Worm (Caenorhabditis elegans): ENCODE data around the gene plc-3.

Gene plc-3

ce11 chrII:10206425-10206824, 16.3 kb upstream of the plc-3 start, which contains the start of gene T01E8.1:
T01E8.1 (plus strand) TSS chrII:10206725.
- no peak for TF ChIP-seq K02D7.2 (tag; optimal IDR thresholded peaks at IDR 0.05)
- TF ChIP-seq syd-9 (tag; optimal IDR thresholded peaks at IDR 0.05), result no peak
- TF ChIP-seq ttx-3 (tag; optimal IDR thresholded peaks at IDR 0.05), result no peak
- TF ChIP-seq ceh-30 (tag; optimal IDR thresholded peaks at IDR 0.05), result no peak
- TF ChIP-seq mec-3 (tag; optimal IDR thresholded peaks at IDR 0.05; ENCODE audit: borderline replicate concordance), result no peak
- no peak for TF ChIP-seq sdc-2 (tag; optimal IDR thresholded peaks at IDR 0.05)
- TF ChIP-seq sox-4 (tag; optimal IDR thresholded peaks at IDR 0.05), result no peak
- TF ChIP-seq fkh-6 (tag; optimal IDR thresholded peaks at IDR 0.05), result no peak
- TF ChIP-seq lim-6 (tag; optimal IDR thresholded peaks at IDR 0.05), result no peak
- TF ChIP-seq Y22D7AL.16 (tag; optimal IDR thresholded peaks at IDR 0.05), result no peak
- no peak for TF ChIP-seq fkh-10 (GFP tag; optimal IDR thresholded peaks at IDR 0.05)
- TF ChIP-seq K09A11.1 (tag; optimal IDR thresholded peaks at IDR 0.05; ENCODE audit: insufficient read depth), result no peak
- TF ChIP-seq pros-1 (tag; optimal IDR thresholded peaks at IDR 0.05), result no peak
- TF ChIP-seq nfya-1 (tag; optimal IDR thresholded peaks at IDR 0.05), result no peak
- no peak for TF ChIP-seq dmd-4 (tag; optimal IDR thresholded peaks at IDR 0.05; ENCODE audit: borderline replicate concordance)
- no peak for TF ChIP-seq ceh-48 (tag; optimal IDR thresholded peaks at IDR 0.05)
- no peak for TF ChIP-seq zip-5 (tag; optimal IDR thresholded peaks at IDR 0.05)
- no peak for TF ChIP-seq ceh-2 (tag; optimal IDR thresholded peaks at IDR 0.05)

- no peak for TF ChIP-seq ceh-45 (GFP tag; IDR thresholded peaks at IDR 0.05)
- TF ChIP-seq hlh-15 (tag; optimal IDR thresholded peaks at IDR 0.05), result no peak
- no peak for TF ChIP-seq fkh-10 (GFP tag; optimal IDR thresholded peaks at IDR 0.05)
- no peak for TF ChIP-seq pha-2 (tag; optimal IDR thresholded peaks at IDR 0.05)
- no peak for TF ChIP-seq tbx-7 (tag; optimal IDR thresholded peaks at IDR 0.05)
- TF ChIP-seq unc-55 (GFP tag; optimal IDR thresholded peaks at IDR 0.05), result no peak
- no peak for TF ChIP-seq hlh-30 (tag; optimal IDR thresholded peaks at IDR 0.05; ENCODE audit: insufficient read depth)
Observed at ce11 chrII:10218171-10218570, 4.5 kb upstream of the plc-3 start, which contains the start of gene ref-1. ref-1 (plus strand) TSS chrII:10218471.

ce11 chrII:10220631-10221030, 2.0 kb upstream of the plc-3 start:
- TF ChIP-seq gmeb-2 (tag; optimal IDR thresholded peaks at IDR 0.05), result no peak
- no peak for TF ChIP-seq ceh-14 (tag; optimal IDR thresholded peaks at IDR 0.05)
- TF ChIP-seq fkh-6 (tag; optimal IDR thresholded peaks at IDR 0.05), result no peak
- no peak for TF ChIP-seq C38D4.7 (GFP tag; optimal IDR thresholded peaks at IDR 0.05)
- no peak for TF ChIP-seq lin-11 (tag; optimal IDR thresholded peaks at IDR 0.05)
- TF ChIP-seq ceh-48 (tag; optimal IDR thresholded peaks at IDR 0.05), result no peak
- TF ChIP-seq syd-9 (tag; optimal IDR thresholded peaks at IDR 0.05), result no peak

ce11 chrII:10221627-10222026, 1.1 kb upstream of the plc-3 start:
- TF ChIP-seq ztf-16 (tag; optimal IDR thresholded peaks at IDR 0.05), result no peak
- no peak for TF ChIP-seq hlh-8 (tag; optimal IDR thresholded peaks at IDR 0.05)
- TF ChIP-seq hlh-30 (tag; optimal IDR thresholded peaks at IDR 0.05; ENCODE audit: insufficient read depth), result no peak
- no peak for TF ChIP-seq sox-2 (GFP tag; IDR thresholded peaks at IDR 0.05)
- no peak for TF ChIP-seq ceh-9 (tag; optimal IDR thresholded peaks at IDR 0.05)
- no peak for TF ChIP-seq ceh-19 (GFP tag; optimal IDR thresholded peaks at IDR 0.05)
- no peak for TF ChIP-seq nhr-232 (tag; optimal IDR thresholded peaks at IDR 0.05)
- no peak for TF ChIP-seq fax-1 (tag; optimal IDR thresholded peaks at IDR 0.05)
- TF ChIP-seq ceh-45 (GFP tag; IDR thresholded peaks at IDR 0.05), result no peak

- TF ChIP-seq F13H6.1 (tag; optimal IDR thresholded peaks at IDR 0.05) (no peak), hlh-8 (tag; optimal IDR thresholded peaks at IDR 0.05) (no peak), ceh-45 (GFP tag; IDR thresholded peaks at IDR 0.05) (no peak), fax-1 (tag; optimal IDR thresholded peaks at IDR 0.05) (no peak), gmeb-2 (tag; optimal IDR thresholded peaks at IDR 0.05) (no peak), ceh-2 (tag; optimal IDR thresholded peaks at IDR 0.05) (no peak), nfya-1 (tag; optimal IDR thresholded peaks at IDR 0.05) (no peak)
Observed at ce11 chrII:10227030-10227429, 4.4 kb downstream of the plc-3 start, which contains the start of gene srh-135. srh-135 (minus strand) TSS chrII:10227130.

Data from whole organism, late embryonic.